Worm (Caenorhabditis elegans): ENCODE measurements around the gene ZK856.11.

- TF ChIP-seq tbx-11 (GFP tag; IDR thresholded peaks at IDR 0.05) = no peak
- no peak for TF ChIP-seq hnd-1 (tag; optimal IDR thresholded peaks at IDR 0.05)
- TF ChIP-seq tra-4 (tag; optimal IDR thresholded peaks at IDR 0.05) = no peak
- TF ChIP-seq hmg-4 (GFP tag; optimal IDR thresholded peaks at IDR 0.05) = no peak
- no peak for TF ChIP-seq ama-1 (optimal IDR thresholded peaks at IDR 0.05)
- no peak for TF ChIP-seq scrt-1 (GFP tag; IDR thresholded peaks at IDR 0.05)
- no peak for TF ChIP-seq flt-1 (GFP tag; IDR thresholded peaks at IDR 0.05)
- no peak for TF ChIP-seq aly-1 (tag; optimal IDR thresholded peaks at IDR 0.05)
- no peak for TF ChIP-seq sea-1 (GFP tag; conservative IDR thresholded peaks at IDR 0.05)
- no peak for TF ChIP-seq ceh-36 (tag; optimal IDR thresholded peaks at IDR 0.05)
- no peak for TF ChIP-seq pes-1 (GFP tag; IDR thresholded peaks at IDR 0.05)
Measured at ce11 chrV:10154698-10155097, 50.0 kb downstream of the ZK856.11 start, which contains the start of gene srsx-29.
